Worm (Caenorhabditis elegans) whole organism, L3 larva: ENCODE results near the gene B0457.2.

Source experiments
- ZK546.5 ChIP-seq: sonication (generic microtip); optimal IDR thresholded peaks from 2 replicates; lab custom pipeline; 2017; ENCODE audit warnings: missing biosample characterization, missing genetic modification characterization
- aly-2 ChIP-seq: fragments of 150-350 bp; optimal IDR thresholded peaks from 2 replicates; lab custom pipeline; 2014; ENCODE audit warnings: missing biosample characterization, missing genetic modification characterization
- ceh-28 ChIP-seq: fragments of 150-350 bp; optimal IDR thresholded peaks from 2 replicates; lab custom pipeline; 2014; ENCODE audit warnings: missing biosample characterization, missing genetic modification reagents, missing genetic modification characterization
- ceh-82 ChIP-seq: fragments of 150-350 bp; optimal IDR thresholded peaks from 2 replicates; lab custom pipeline; 2014; ENCODE audit warnings: missing biosample characterization, missing genetic modification characterization
- daf-12 ChIP-seq: fragments of 150-350 bp; optimal IDR thresholded peaks from 2 replicates; lab custom pipeline; 2014; ENCODE audit warnings: missing biosample characterization, missing genetic modification reagents, missing genetic modification characterization
- egl-27 ChIP-seq: sonication (generic microtip); optimal IDR thresholded peaks from 4 replicates; lab custom pipeline; 2017; ENCODE audit warnings: missing biosample characterization, missing genetic modification reagents, missing genetic modification characterization
- egl-5 ChIP-seq: fragments of 150-350 bp; optimal IDR thresholded peaks from 2 replicates; lab custom pipeline; 2017; ENCODE audit warnings: missing biosample characterization, missing genetic modification reagents, missing genetic modification characterization, inconsistent platforms
- elt-1 ChIP-seq: fragments of 150-350 bp; optimal IDR thresholded peaks from 2 replicates; lab custom pipeline; 2014; ENCODE audit warnings: missing biosample characterization, missing genetic modification characterization
- elt-2 ChIP-seq: sonication (generic microtip); optimal IDR thresholded peaks from 2 replicates; lab custom pipeline; 2016; ENCODE audit warnings: missing genetic modification reagents, mild to moderate bottlenecking, missing genetic modification characterization, missing compliant biosample characterization
- elt-3 ChIP-seq, 3 experiments: fragments of 150-350 bp in 1 of 3; sonication (generic microtip) in 2 of 3; optimal IDR thresholded peaks; 2 replicates in 2 of 3; 4 replicates in 1 of 3; lab custom pipeline; 2014 to 2017; ENCODE audit warnings: missing biosample characterization in 3 of 3, missing genetic modification characterization in 3 of 3
- eor-1 ChIP-seq, 2 experiments: fragments of 150-350 bp; optimal IDR thresholded peaks; 2 replicates each; lab custom pipeline; 2014 to 2018; ENCODE audit warnings: missing biosample characterization in 2 of 2, missing genetic modification characterization in 2 of 2
- fkh-10 ChIP-seq: sonication (generic microtip); optimal IDR thresholded peaks from 2 replicates; lab custom pipeline; 2017; ENCODE audit warnings: missing biosample characterization, missing genetic modification reagents, missing genetic modification characterization
- fkh-2 ChIP-seq: fragments of 150-350 bp; optimal IDR thresholded peaks from 2 replicates; lab custom pipeline; 2014; ENCODE audit warnings: missing biosample characterization, missing genetic modification reagents, missing genetic modification characterization
- fos-1 ChIP-seq: fragments of 150-350 bp; optimal IDR thresholded peaks from 2 replicates; lab custom pipeline; 2014; ENCODE audit warnings: missing biosample characterization, missing genetic modification characterization
- jun-1 ChIP-seq: fragments of 150-350 bp; optimal IDR thresholded peaks from 2 replicates; lab custom pipeline; 2014; ENCODE audit warnings: missing biosample characterization, missing genetic modification reagents, missing genetic modification characterization
- lin-15B ChIP-seq: fragments of 150-350 bp; optimal IDR thresholded peaks from 2 replicates; lab custom pipeline; 2014; ENCODE audit warnings: missing biosample characterization, missing genetic modification characterization
- lin-39 ChIP-seq: fragments of 150-350 bp; optimal IDR thresholded peaks from 2 replicates; lab custom pipeline; 2018; ENCODE audit warnings: missing biosample characterization, missing genetic modification reagents, missing genetic modification characterization
- mdl-1 ChIP-seq: fragments of 150-350 bp; optimal IDR thresholded peaks from 2 replicates; lab custom pipeline; 2014; ENCODE audit warnings: missing biosample characterization, missing genetic modification characterization
- mml-1 ChIP-seq: fragments of 150-350 bp; sonication (generic microtip); optimal IDR thresholded peaks from 3 replicates; lab custom pipeline; 2014; ENCODE audit warnings: missing biosample characterization, missing genetic modification characterization
- nfya-1 ChIP-seq: sonication (generic microtip); optimal IDR thresholded peaks from 2 replicates; lab custom pipeline; 2017; ENCODE audit warnings: missing genetic modification characterization, mild to moderate bottlenecking, missing compliant biosample characterization, antibody characterized with exemption, moderate library complexity; ENCODE audit not compliant: insufficient read depth
- nhr-11 ChIP-seq: fragments of 150-350 bp; optimal IDR thresholded peaks from 2 replicates; lab custom pipeline; 2014; ENCODE audit warnings: missing biosample characterization, missing genetic modification characterization
- nhr-23 ChIP-seq: fragments of 150-350 bp; optimal IDR thresholded peaks from 2 replicates; lab custom pipeline; 2014; ENCODE audit warnings: missing biosample characterization, missing genetic modification reagents, missing genetic modification characterization
- nhr-25 ChIP-seq: sonication (generic microtip); optimal IDR thresholded peaks from 2 replicates; lab custom pipeline; 2017; ENCODE audit warnings: missing biosample characterization, missing genetic modification characterization
- nhr-76 ChIP-seq: fragments of 150-350 bp; sonication (generic microtip); optimal IDR thresholded peaks from 5 replicates; lab custom pipeline; 2014; ENCODE audit warnings: missing biosample characterization, missing genetic modification characterization
- pha-4 ChIP-seq: fragments of 150-350 bp; optimal IDR thresholded peaks from 2 replicates; lab custom pipeline; 2014; ENCODE audit warnings: missing biosample characterization, missing genetic modification reagents, missing genetic modification characterization
- pqm-1 ChIP-seq: fragments of 150-350 bp; optimal IDR thresholded peaks from 2 replicates; lab custom pipeline; 2017; ENCODE audit warnings: missing biosample characterization, missing genetic modification characterization, inconsistent platforms
- sea-2 ChIP-seq: fragments of 150-350 bp; sonication (generic microtip); optimal IDR thresholded peaks from 4 replicates; lab custom pipeline; 2014; ENCODE audit warnings: missing biosample characterization, missing genetic modification reagents, missing genetic modification characterization
- snpc-4 ChIP-seq: fragments of 150-350 bp; optimal IDR thresholded peaks from 2 replicates; lab custom pipeline; 2014; ENCODE audit warnings: missing biosample characterization, missing genetic modification characterization
- tbx-2 ChIP-seq: sonication (generic microtip); optimal IDR thresholded peaks from 2 replicates; lab custom pipeline; 2016; ENCODE audit warnings: mild to moderate bottlenecking, missing genetic modification characterization, missing compliant biosample characterization
- unc-62 ChIP-seq: fragments of 150-350 bp; sonication (generic microtip); optimal IDR thresholded peaks from 4 replicates; lab custom pipeline; 2014; ENCODE audit warnings: missing biosample characterization, missing genetic modification reagents, missing genetic modification characterization
- zag-1 ChIP-seq: fragments of 150-350 bp; optimal IDR thresholded peaks from 2 replicates; lab custom pipeline; 2014; ENCODE audit warnings: missing biosample characterization, missing genetic modification characterization
- ztf-4 ChIP-seq: fragments of 150-350 bp; optimal IDR thresholded peaks from 2 replicates; lab custom pipeline; 2014; ENCODE audit warnings: missing biosample characterization, missing genetic modification characterization

The B0457.2 gene

ce11 chrII:8959081-8959480 is 32.7 kb upstream of the B0457.2 start:
- TF ChIP-seq lin-39 (tag; lab: Kevin White, UChicago) (peak; percentile 61), fkh-2 (tag; lab: Kevin White, UChicago) (no peak)

ce11 chrII:8956896-8957295 is 30.5 kb upstream of the B0457.2 start:
- TF ChIP-seq elt-3 (tag; optimal IDR thresholded peaks at IDR 0.05; lab: Kevin White, UChicago) (no peak), lin-15B (tag; lab: Kevin White, UChicago) (no peak), ZK546.5 (no peak), snpc-4 (tag; lab: Kevin White, UChicago) (no peak)

- TF ChIP-seq nhr-25 (tag; lab: Kevin White, UChicago), result peak; percentile 8
- no peak for TF ChIP-seq ceh-82 (tag; lab: Kevin White, UChicago)
- TF ChIP-seq egl-27, result no peak
- peak; percentile 64 for TF ChIP-seq elt-1 (tag; lab: Kevin White, UChicago)
These were observed 27.4 kb upstream of the B0457.2 start for ce11 chrII:8953703-8954102.

ce11 chrII:8951270-8951669 is 24.9 kb upstream of the B0457.2 start:
- TF ChIP-seq nhr-11 (tag; lab: Kevin White, UChicago) (no peak), nhr-25 (tag; lab: Kevin White, UChicago) (no peak), lin-15B (tag; lab: Kevin White, UChicago) (no peak), sea-2 (GFP tag; lab: Kevin White, UChicago) (no peak), nfya-1 (tag; lab: Kevin White, UChicago) (no peak), ceh-82 (tag; lab: Kevin White, UChicago) (no peak), nhr-76 (tag; lab: Kevin White, UChicago) (no peak), daf-12 (no peak), pha-4 (tag; lab: Kevin White, UChicago) (no peak), fos-1 (no peak), egl-5 (tag; lab: Kevin White, UChicago) (no peak)

- TF ChIP-seq fkh-10 (GFP tag; lab: Kevin White, UChicago), result no peak
- TF ChIP-seq nhr-23 (tag; lab: Kevin White, UChicago), result no peak
- no peak for TF ChIP-seq unc-62 (GFP tag; lab: Kevin White, UChicago)
- no peak for TF ChIP-seq nhr-11 (tag; lab: Kevin White, UChicago)
- TF ChIP-seq pqm-1 (tag; lab: Kevin White, UChicago), result no peak
- no peak for TF ChIP-seq zag-1
- no peak for TF ChIP-seq jun-1 (tag; lab: Kevin White, UChicago)
- TF ChIP-seq ceh-28 (tag; lab: Kevin White, UChicago), result no peak
- TF ChIP-seq pha-4 (tag; lab: Kevin White, UChicago), result no peak
- TF ChIP-seq elt-1 (tag; lab: Kevin White, UChicago), result no peak
- TF ChIP-seq aly-2 (tag; lab: Kevin White, UChicago), result no peak
- no peak for TF ChIP-seq elt-2 (tag; lab: Kevin White, UChicago)
- no peak for TF ChIP-seq ztf-4
- no peak for TF ChIP-seq ZK546.5
- TF ChIP-seq mdl-1, result no peak
- no peak for TF ChIP-seq tbx-2
- no peak for TF ChIP-seq daf-12
- no peak for TF ChIP-seq fkh-2 (tag; lab: Kevin White, UChicago)
- TF ChIP-seq eor-1 (tag; optimal IDR thresholded peaks at IDR 0.05; lab: Kevin White, UChicago), result no peak
These were observed 22.3 kb upstream of the B0457.2 start for ce11 chrII:8948640-8949039.

- TF ChIP-seq mml-1 (tag; lab: Kevin White, UChicago) (no peak), tbx-2 (no peak), egl-5 (tag; lab: Kevin White, UChicago) (no peak)
- TF ChIP-seq, all 47 proteins: peak for 0
These were observed 21.0 kb upstream of the B0457.2 start, which contains the start of gene cutl-15 for ce11 chrII:8947391-8947790. Gene cutl-15 (minus strand): TSS chrII:8947688.
